Fruit fly (Drosophila melanogaster) whole organism, wandering third instar larva: ENCODE data around the gene CG6962.

Experiments used
- GATAd ChIP-seq: sonication (Bioruptor generic); optimal IDR thresholded peaks from 2 replicates; lab custom pipeline; 2016; ENCODE audit warnings: missing biosample characterization, missing genetic modification characterization
- HLH106 ChIP-seq: fragments of 200-800 bp; optimal IDR thresholded peaks from 3 replicates; lab custom pipeline; 2019; ENCODE audit warnings: missing biosample characterization, mild to moderate bottlenecking, missing genetic modification characterization, moderate library complexity
- rgr ChIP-seq: fragments of 200-800 bp; sonication (Bioruptor generic); optimal IDR thresholded peaks from 3 replicates; lab custom pipeline; 2016; ENCODE audit warnings: missing biosample characterization, mild to moderate bottlenecking, missing genetic modification characterization

dm6 chr3R:11877162-11877561, 5.2 kb downstream of the CG6962 start, which contains the start of gene sad:
- TF ChIP-seq GATAd (GFP tag; lab: Kevin White, UChicago) (no peak), rgr (GFP tag; lab: Kevin White, UChicago) (no peak), HLH106 (tag; lab: Kevin White, UChicago) (no peak)
